Worm (Caenorhabditis elegans) whole organism, midembryonic: ENCODE data around the gene cchl-1.

Source experiments
- cog-1 ChIP-seq: sonication (generic microtip); optimal IDR thresholded peaks from 2 replicates; lab custom pipeline; 2016; ENCODE audit warnings: missing genetic modification characterization, missing compliant biosample characterization
- klf-2 ChIP-seq: fragments of 200-800 bp; sonication (Bioruptor generic); conservative IDR thresholded peaks from 2 replicates; pipeline ENCODE4 v1.3.6; 2022; ENCODE audit warnings: missing genetic modification reagents, missing genetic modification characterization, missing compliant biosample characterization
- tab-1 ChIP-seq: fragments of 200-800 bp; sonication (Bioruptor generic); IDR thresholded peaks from 2 replicates; pipeline ENCODE4 v1.3.6; 2022; ENCODE audit warnings: missing genetic modification characterization, missing compliant biosample characterization
- ztf-29 ChIP-seq: fragments of 200-800 bp; sonication (Bioruptor generic); IDR thresholded peaks from 2 replicates; pipeline ENCODE4 v1.3.6; 2022; ENCODE audit warnings: missing genetic modification reagents, missing genetic modification characterization, missing compliant biosample characterization

- no peak for TF ChIP-seq klf-2 (GFP tag; lab: Robert Waterston, UW)
- no peak for TF ChIP-seq ztf-29 (GFP tag; lab: Robert Waterston, UW)
- TF ChIP-seq cog-1 (tag; lab: Kevin White, UChicago): no peak
- no peak for TF ChIP-seq tab-1 (GFP tag; lab: Robert Waterston, UW)
Measured at ce11 chrII:11234751-11235150, 1.4 kb downstream of the cchl-1 start, which contains the start of gene cox-15.
